Worm (Caenorhabditis elegans) whole organism, L3 larva: ENCODE measurements around the gene srr-2.

Experiments used
- ama-1 ChIP-seq: fragments of 150-350 bp; optimal IDR thresholded peaks from 2 replicates; lab custom pipeline; 2018
- ceh-28 ChIP-seq: fragments of 150-350 bp; optimal IDR thresholded peaks from 2 replicates; lab custom pipeline; 2014; ENCODE audit warnings: missing biosample characterization, missing genetic modification reagents, missing genetic modification characterization
- daf-12 ChIP-seq: fragments of 150-350 bp; optimal IDR thresholded peaks from 2 replicates; lab custom pipeline; 2014; ENCODE audit warnings: missing biosample characterization, missing genetic modification reagents, missing genetic modification characterization
- egl-5 ChIP-seq: fragments of 150-350 bp; optimal IDR thresholded peaks from 2 replicates; lab custom pipeline; 2017; ENCODE audit warnings: missing biosample characterization, missing genetic modification reagents, missing genetic modification characterization, inconsistent platforms
- elt-3 ChIP-seq, 3 experiments: fragments of 150-350 bp in 1 of 3; sonication (generic microtip) in 2 of 3; optimal IDR thresholded peaks; 2 replicates in 2 of 3; 4 replicates in 1 of 3; lab custom pipeline; 2014 to 2017; ENCODE audit warnings: missing biosample characterization in 3 of 3, missing genetic modification characterization in 3 of 3
- eor-1 ChIP-seq, 2 experiments: fragments of 150-350 bp; optimal IDR thresholded peaks; 2 replicates each; lab custom pipeline; 2014 to 2018; ENCODE audit warnings: missing biosample characterization in 2 of 2, missing genetic modification characterization in 2 of 2
- jun-1 ChIP-seq: fragments of 150-350 bp; optimal IDR thresholded peaks from 2 replicates; lab custom pipeline; 2014; ENCODE audit warnings: missing biosample characterization, missing genetic modification reagents, missing genetic modification characterization
- nhr-237 ChIP-seq: fragments of 150-350 bp; optimal IDR thresholded peaks from 2 replicates; lab custom pipeline; 2014; ENCODE audit warnings: missing biosample characterization, missing genetic modification characterization
- nhr-76 ChIP-seq: fragments of 150-350 bp; sonication (generic microtip); optimal IDR thresholded peaks from 5 replicates; lab custom pipeline; 2014; ENCODE audit warnings: missing biosample characterization, missing genetic modification characterization
- pqm-1 ChIP-seq: fragments of 150-350 bp; optimal IDR thresholded peaks from 2 replicates; lab custom pipeline; 2017; ENCODE audit warnings: missing biosample characterization, missing genetic modification characterization, inconsistent platforms
- unc-62 ChIP-seq: fragments of 150-350 bp; sonication (generic microtip); optimal IDR thresholded peaks from 4 replicates; lab custom pipeline; 2014; ENCODE audit warnings: missing biosample characterization, missing genetic modification reagents, missing genetic modification characterization
- zag-1 ChIP-seq: fragments of 150-350 bp; optimal IDR thresholded peaks from 2 replicates; lab custom pipeline; 2014; ENCODE audit warnings: missing biosample characterization, missing genetic modification characterization

ce11 chrV:19240129-19240528, 23.2 kb upstream of the srr-2 start, which contains the start of the genes fbxb-115 and fbxb-1:
- TF ChIP-seq elt-3 (tag; optimal IDR thresholded peaks at IDR 0.05; lab: Kevin White, UChicago) (no peak), zag-1 (tag; lab: Kevin White, UChicago) (no peak), daf-12 (tag; lab: Kevin White, UChicago) (no peak), pqm-1 (tag; lab: Kevin White, UChicago) (no peak), jun-1 (tag; lab: Kevin White, UChicago) (no peak), nhr-76 (tag; lab: Kevin White, UChicago) (no peak), eor-1 (tag; optimal IDR thresholded peaks at IDR 0.05; lab: Kevin White, UChicago) (no peak), egl-5 (tag; lab: Kevin White, UChicago) (no peak), nhr-237 (tag; lab: Kevin White, UChicago) (no peak), unc-62 (no peak), ceh-28 (tag; lab: Kevin White, UChicago) (no peak), ama-1 (lab: Kevin White, UChicago) (no peak)
